Fruit fly (Drosophila melanogaster) whole organism, prepupa: Measurements from ENCODE around the gene LSm3.

Experiments
- Blimp-1 ChIP-seq: fragments of 200-800 bp; sonication (Bioruptor generic); optimal IDR thresholded peaks from 3 replicates; lab custom pipeline; 2017; ENCODE audit warnings: missing biosample characterization, missing genetic modification characterization, mild to moderate bottlenecking, moderate library complexity, missing genetic modification reagents
- CG10631 ChIP-seq: fragments of 200-800 bp; sonication (Bioruptor generic); optimal IDR thresholded peaks from 2 replicates; lab custom pipeline; 2016; ENCODE audit warnings: missing biosample characterization, missing genetic modification characterization
- CG11294 ChIP-seq: fragments of 200-800 bp; sonication (Bioruptor generic); IDR thresholded peaks from 2 replicates; pipeline ENCODE4 v1.3.6; 2022; ENCODE audit warnings: missing biosample characterization, missing genetic modification characterization
- CG6792 ChIP-seq: fragments of 200-800 bp; sonication (Bioruptor generic); optimal IDR thresholded peaks from 3 replicates; lab custom pipeline; 2016; ENCODE audit warnings: missing biosample characterization, missing genetic modification characterization
- CG7368 ChIP-seq: fragments of 200-800 bp; sonication (Bioruptor generic); optimal IDR thresholded peaks from 3 replicates; lab custom pipeline; 2016; ENCODE audit warnings: missing biosample characterization, missing genetic modification characterization
- CG9139 ChIP-seq: fragments of 200-800 bp; sonication (Bioruptor generic); optimal IDR thresholded peaks from 3 replicates; lab custom pipeline; 2017; ENCODE audit warnings: missing biosample characterization, mild to moderate bottlenecking, missing genetic modification characterization
- Ets21C ChIP-seq: fragments of 200-800 bp; sonication (Bioruptor generic); optimal IDR thresholded peaks from 3 replicates; lab custom pipeline; 2016; ENCODE audit warnings: missing biosample characterization, missing genetic modification characterization
- Hr38 ChIP-seq: sonication (Bioruptor generic); optimal IDR thresholded peaks from 2 replicates; lab custom pipeline; 2016; ENCODE audit warnings: missing biosample characterization, missing genetic modification characterization
- Hr39 ChIP-seq: fragments of 200-800 bp; sonication (Bioruptor generic); optimal IDR thresholded peaks from 2 replicates; lab custom pipeline; 2016; ENCODE audit warnings: missing biosample characterization, missing genetic modification characterization
- Hr4 ChIP-seq: fragments of 200-800 bp; sonication (Bioruptor generic); optimal IDR thresholded peaks from 3 replicates; lab custom pipeline; 2016; ENCODE audit warnings: missing biosample characterization, missing genetic modification characterization
- Lpt ChIP-seq: fragments of 200-800 bp; sonication (Bioruptor generic); optimal IDR thresholded peaks from 3 replicates; lab custom pipeline; 2016; ENCODE audit warnings: missing biosample characterization, missing genetic modification characterization
- Met ChIP-seq: fragments of 200-800 bp; sonication (Bioruptor generic); optimal IDR thresholded peaks from 3 replicates; lab custom pipeline; 2016; ENCODE audit warnings: missing biosample characterization, missing genetic modification characterization
- Smox ChIP-seq: fragments of 200-800 bp; sonication (Bioruptor generic); optimal IDR thresholded peaks from 3 replicates; lab custom pipeline; 2016; ENCODE audit warnings: missing biosample characterization, missing genetic modification characterization
- Sox15 ChIP-seq: fragments of 200-800 bp; sonication (Bioruptor generic); optimal IDR thresholded peaks from 3 replicates; lab custom pipeline; 2016; ENCODE audit warnings: missing biosample characterization, missing genetic modification characterization
- cyc ChIP-seq: fragments of 200-800 bp; sonication (Bioruptor generic); optimal IDR thresholded peaks from 3 replicates; lab custom pipeline; 2016; ENCODE audit warnings: missing biosample characterization, missing genetic modification characterization
- fd59A ChIP-seq: fragments of 200-800 bp; sonication (Bioruptor generic); optimal IDR thresholded peaks from 2 replicates; lab custom pipeline; 2017; ENCODE audit warnings: missing biosample characterization, mild to moderate bottlenecking, missing genetic modification characterization, missing genetic modification reagents
- lz ChIP-seq: fragments of 200-800 bp; sonication (Bioruptor generic); optimal IDR thresholded peaks from 3 replicates; lab custom pipeline; 2016; ENCODE audit warnings: missing biosample characterization, missing genetic modification characterization
- spab ChIP-seq: fragments of 200-800 bp; sonication (Bioruptor generic); optimal IDR thresholded peaks from 2 replicates; lab custom pipeline; 2017; ENCODE audit warnings: missing biosample characterization, mild to moderate bottlenecking, missing genetic modification characterization, missing genetic modification reagents

The LSm3 gene

dm6 chr3R:24038736-24039556 lies 42.9 kb downstream of the LSm3 start, which contains the start of gene Miro (continued):
- no peak for TF ChIP-seq Ets21C (GFP tag; lab: Kevin White, UChicago)
- no peak for TF ChIP-seq Smox (GFP tag; lab: Kevin White, UChicago)
- TF ChIP-seq Hr38 (GFP tag; lab: Kevin White, UChicago): no peak
- no peak for TF ChIP-seq fd59A (GFP tag; lab: Kevin White, UChicago)
- no peak for TF ChIP-seq CG11294
- TF ChIP-seq CG7368: no peak
- no peak for TF ChIP-seq cyc
- no peak for TF ChIP-seq Blimp-1 (GFP tag; lab: Kevin White, UChicago)
- TF ChIP-seq CG6792 (GFP tag; lab: Kevin White, UChicago): peak; percentile 25
- no peak for TF ChIP-seq Hr39 (GFP tag; lab: Kevin White, UChicago)
- no peak for TF ChIP-seq Hr4 (GFP tag; lab: Kevin White, UChicago)
- no peak for TF ChIP-seq lz (GFP tag; lab: Kevin White, UChicago)
- no peak for TF ChIP-seq Sox15
- TF ChIP-seq CG9139 (GFP tag; lab: Kevin White, UChicago): no peak
- no peak for TF ChIP-seq CG10631 (GFP tag; lab: Kevin White, UChicago)
- no peak for TF ChIP-seq Lpt (GFP tag; lab: Kevin White, UChicago)
- no peak for TF ChIP-seq Met (GFP tag; lab: Kevin White, UChicago)
- no peak for TF ChIP-seq spab
